Worm (Caenorhabditis elegans): Measurements from ENCODE around the gene ZK686.5.

Gene ZK686.5

DNA sequence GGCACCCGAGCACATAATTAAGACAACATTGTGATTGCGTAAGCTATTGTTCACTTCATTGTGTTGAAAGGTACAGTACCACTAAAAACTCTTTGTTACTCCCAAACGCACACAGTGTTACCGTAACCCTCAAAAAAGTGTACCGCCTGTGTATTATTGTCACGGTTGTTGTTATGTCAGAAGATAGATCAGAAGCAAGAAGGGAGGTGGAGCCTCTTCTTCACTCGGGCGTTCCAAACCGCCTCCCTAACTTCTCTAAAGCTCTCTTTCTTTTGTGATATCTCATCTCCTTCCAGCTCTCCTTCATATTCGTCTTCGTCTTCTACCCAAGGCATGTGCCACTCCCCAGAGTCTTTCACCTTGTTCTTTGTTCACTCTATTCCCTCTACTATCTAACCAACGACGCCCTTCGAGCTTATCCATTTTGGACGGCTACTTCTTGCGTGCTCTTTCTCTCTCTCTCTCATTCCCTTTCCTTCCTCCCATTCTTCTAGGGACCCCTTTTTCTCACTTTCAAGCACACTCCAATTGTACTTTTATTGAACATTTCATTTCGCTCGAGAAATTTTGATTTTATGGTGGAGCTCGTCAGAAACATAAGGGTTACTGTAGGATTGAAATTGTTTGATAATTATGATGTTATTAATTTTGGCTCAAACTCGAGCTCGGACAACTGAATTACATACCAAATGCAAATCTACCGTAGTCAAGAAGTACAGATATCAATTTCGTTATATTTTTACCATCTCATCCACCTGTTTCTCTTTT is 41.6 kb downstream of the ZK686.5 start (continued):
- TF ChIP-seq dve-1 (tag; optimal IDR thresholded peaks at IDR 0.05) = no peak
- TF ChIP-seq ttx-3 (tag; optimal IDR thresholded peaks at IDR 0.05) = no peak
- TF ChIP-seq elt-4 (tag; optimal IDR thresholded peaks at IDR 0.05) = no peak
- TF ChIP-seq ceh-19 (GFP tag; optimal IDR thresholded peaks at IDR 0.05) = no peak
- TF ChIP-seq unc-42 (tag; optimal IDR thresholded peaks at IDR 0.05) = peak; percentile 54
- TF ChIP-seq nhr-11 (tag; optimal IDR thresholded peaks at IDR 0.05) = no peak
- no peak for TF ChIP-seq lin-11 (tag; optimal IDR thresholded peaks at IDR 0.05)

- TF ChIP-seq nhr-232 (tag; optimal IDR thresholded peaks at IDR 0.05) (no peak), F13H6.1 (tag; optimal IDR thresholded peaks at IDR 0.05) (no peak), ceh-19 (GFP tag; optimal IDR thresholded peaks at IDR 0.05) (peak; percentile 31), sox-2 (GFP tag; IDR thresholded peaks at IDR 0.05) (no peak), ceh-9 (tag; optimal IDR thresholded peaks at IDR 0.05) (no peak), pros-1 (tag; optimal IDR thresholded peaks at IDR 0.05) (no peak), C08G9.2 (tag; optimal IDR thresholded peaks at IDR 0.05) (no peak), ceh-34 (tag; optimal IDR thresholded peaks at IDR 0.05) (peak; percentile 50), nhr-11 (tag; optimal IDR thresholded peaks at IDR 0.05) (no peak), T23F11.4 (GFP tag; optimal IDR thresholded peaks at IDR 0.05) (no peak), unc-42 (tag; optimal IDR thresholded peaks at IDR 0.05) (peak; percentile 25), dve-1 (tag; optimal IDR thresholded peaks at IDR 0.05) (no peak), ceh-6 (GFP tag; optimal IDR thresholded peaks at IDR 0.05) (no peak), zip-5 (tag; optimal IDR thresholded peaks at IDR 0.05) (no peak), ref-2 (tag; optimal IDR thresholded peaks at IDR 0.05) (no peak), elt-2 (tag; optimal IDR thresholded peaks at IDR 0.05) (no peak)
Measured at ce11 chrIII:7724433-7724832, 42.9 kb downstream of the ZK686.5 start.

- TF ChIP-seq elt-2 (tag; optimal IDR thresholded peaks at IDR 0.05) (no peak), K02D7.2 (tag; optimal IDR thresholded peaks at IDR 0.05) (no peak), ceh-22 (tag; optimal IDR thresholded peaks at IDR 0.05) (no peak), tbx-2 (tag; optimal IDR thresholded peaks at IDR 0.05) (no peak), dmd-4 (tag; optimal IDR thresholded peaks at IDR 0.05; ENCODE audit: borderline replicate concordance) (no peak), nhr-11 (tag; optimal IDR thresholded peaks at IDR 0.05) (no peak), K09A11.1 (tag; optimal IDR thresholded peaks at IDR 0.05; ENCODE audit: insufficient read depth) (no peak), ceh-14 (tag; optimal IDR thresholded peaks at IDR 0.05) (peak; percentile 19), syd-9 (tag; optimal IDR thresholded peaks at IDR 0.05) (no peak), pag-3 (tag; optimal IDR thresholded peaks at IDR 0.05; ENCODE audit: borderline replicate concordance) (no peak), dve-1 (tag; optimal IDR thresholded peaks at IDR 0.05) (no peak), ceh-31 (tag; optimal IDR thresholded peaks at IDR 0.05) (peak; percentile 71), hlh-15 (tag; optimal IDR thresholded peaks at IDR 0.05) (no peak), npax-4 (tag; optimal IDR thresholded peaks at IDR 0.05) (no peak), C08G9.2 (tag; optimal IDR thresholded peaks at IDR 0.05) (no peak), ets-4 (tag; optimal IDR thresholded peaks at IDR 0.05) (no peak), ceh-30 (tag; optimal IDR thresholded peaks at IDR 0.05) (no peak), ceh-24 (tag; optimal IDR thresholded peaks at IDR 0.05) (no peak), tbx-7 (tag; optimal IDR thresholded peaks at IDR 0.05) (no peak), ceh-19 (GFP tag; optimal IDR thresholded peaks at IDR 0.05) (no peak), Y22D7AL.16 (tag; optimal IDR thresholded peaks at IDR 0.05) (no peak), fkh-10 (GFP tag; optimal IDR thresholded peaks at IDR 0.05) (peak; percentile 9), ceh-9 (tag; optimal IDR thresholded peaks at IDR 0.05) (no peak), zip-5 (tag; optimal IDR thresholded peaks at IDR 0.05) (no peak), sox-4 (tag; optimal IDR thresholded peaks at IDR 0.05) (no peak), unc-42 (tag; optimal IDR thresholded peaks at IDR 0.05) (peak; percentile 98), ceh-48 (tag; optimal IDR thresholded peaks at IDR 0.05) (peak; percentile 5), unc-3 (GFP tag; conservative IDR thresholded peaks at IDR 0.05) (no peak), unc-3 (tag; optimal IDR thresholded peaks at IDR 0.05) (peak; percentile 1), lin-11 (tag; optimal IDR thresholded peaks at IDR 0.05) (no peak), elt-4 (tag; optimal IDR thresholded peaks at IDR 0.05) (no peak), pha-2 (tag; optimal IDR thresholded peaks at IDR 0.05) (no peak)
Measured at ce11 chrIII:7723412-7724068, 43.8 kb downstream of the ZK686.5 start.

All from whole organism, late embryonic.